Worm (Caenorhabditis elegans): ENCODE data around the gene Y20C6A.1.

ce11 chrV:17350093-17350492, 26.5 kb downstream of the Y20C6A.1 start, which contains the start of gene lsy-27:
- TF ChIP-seq T22C8.4 (GFP tag; IDR thresholded peaks at IDR 0.05) (no peak), med-1 (GFP tag; optimal IDR thresholded peaks at IDR 0.05; ENCODE audit: insufficient read depth) (no peak), flt-1 (GFP tag; IDR thresholded peaks at IDR 0.05) (no peak), ztf-23 (GFP tag; IDR thresholded peaks at IDR 0.05) (no peak), klf-2 (GFP tag; conservative IDR thresholded peaks at IDR 0.05) (no peak), ref-1 (GFP tag; conservative IDR thresholded peaks at IDR 0.05) (no peak), cog-1 (tag; optimal IDR thresholded peaks at IDR 0.05) (no peak), ztf-29 (GFP tag; IDR thresholded peaks at IDR 0.05) (no peak)
